Fruit fly (Drosophila melanogaster) whole organism, embryonic: ENCODE results near the gene CG34126.

Experiments
- CG11085 ChIP-seq: fragments of 200-800 bp; sonication (Bioruptor generic); IDR thresholded peaks from 2 replicates; pipeline ENCODE4 v1.3.6; 2022; ENCODE audit warnings: missing biosample characterization, missing genetic modification characterization
- CG11560 ChIP-seq: fragments of 200-800 bp; sonication (Bioruptor generic); IDR thresholded peaks from 3 replicates; pipeline ENCODE4 v1.3.6; 2022; ENCODE audit warnings: missing biosample characterization, missing genetic modification characterization
- CG11695 ChIP-seq: fragments of 200-800 bp; sonication (Bioruptor generic); IDR thresholded peaks from 3 replicates; pipeline ENCODE4 v1.3.6; 2022; ENCODE audit warnings: missing biosample characterization, missing genetic modification characterization
- CG12104 ChIP-seq: fragments of 200-800 bp; sonication (Bioruptor generic); optimal IDR thresholded peaks from 3 replicates; lab custom pipeline; 2016; ENCODE audit warnings: missing biosample characterization, missing genetic modification characterization
- CG12236 ChIP-seq: fragments of 200-800 bp; sonication (Bioruptor generic); optimal IDR thresholded peaks from 2 replicates; lab custom pipeline; 2016; ENCODE audit warnings: missing biosample characterization, missing genetic modification characterization
- CG12299 ChIP-seq: fragments of 200-800 bp; sonication (Bioruptor generic); optimal IDR thresholded peaks from 2 replicates; lab custom pipeline; 2018; ENCODE audit warnings: missing biosample characterization, mild to moderate bottlenecking, missing genetic modification characterization
- CG15073 ChIP-seq: fragments of 200-800 bp; sonication (Bioruptor generic); optimal IDR thresholded peaks from 2 replicates; lab custom pipeline; 2016; ENCODE audit warnings: missing biosample characterization, missing genetic modification characterization
- CG16815 ChIP-seq: fragments of 200-800 bp; sonication (Bioruptor generic); optimal IDR thresholded peaks from 3 replicates; lab custom pipeline; 2017; ENCODE audit warnings: missing biosample characterization, mild to moderate bottlenecking, missing genetic modification characterization
- CG18619 ChIP-seq: fragments of 200-800 bp; sonication (Bioruptor generic); optimal IDR thresholded peaks from 3 replicates; lab custom pipeline; 2017; ENCODE audit warnings: missing biosample characterization, mild to moderate bottlenecking, missing genetic modification characterization
- CG2116 ChIP-seq: fragments of 200-800 bp; sonication (Bioruptor generic); optimal IDR thresholded peaks from 3 replicates; lab custom pipeline; 2018; ENCODE audit warnings: missing biosample characterization, mild to moderate bottlenecking, missing genetic modification characterization
- CG3163 ChIP-seq: fragments of 200-800 bp; sonication (Bioruptor generic); optimal IDR thresholded peaks from 3 replicates; lab custom pipeline; 2016; ENCODE audit warnings: missing biosample characterization, missing genetic modification characterization
- CG5245 ChIP-seq: fragments of 200-800 bp; sonication (Bioruptor generic); optimal IDR thresholded peaks from 3 replicates; lab custom pipeline; 2016; ENCODE audit warnings: missing biosample characterization, missing genetic modification characterization
- CG7372 ChIP-seq: fragments of 200-800 bp; sonication (Bioruptor generic); IDR thresholded peaks from 2 replicates; pipeline ENCODE4 v1.3.6; 2022; ENCODE audit warnings: missing biosample characterization, missing genetic modification characterization
- CG7987 ChIP-seq: fragments of 200-800 bp; sonication (Bioruptor generic); optimal IDR thresholded peaks from 2 replicates; lab custom pipeline; 2018; ENCODE audit warnings: missing biosample characterization, mild to moderate bottlenecking, missing genetic modification characterization, moderate library complexity
- CG9727 ChIP-seq: fragments of 200-800 bp; sonication (Bioruptor generic); optimal IDR thresholded peaks from 3 replicates; lab custom pipeline; 2017; ENCODE audit warnings: missing biosample characterization, mild to moderate bottlenecking, missing genetic modification characterization
- Dll ChIP-seq: fragments of 200-800 bp; sonication (Bioruptor generic); IDR thresholded peaks from 4 replicates; pipeline ENCODE4 v1.3.6; 2022; ENCODE audit warnings: missing biosample characterization, missing genetic modification characterization; ENCODE audit not compliant: partially characterized antibody
- Doc2 ChIP-seq: fragments of 200-800 bp; sonication (Bioruptor generic); IDR thresholded peaks from 2 replicates; pipeline ENCODE4 v1.3.6; 2022; ENCODE audit warnings: missing biosample characterization, missing genetic modification characterization
- E2f1 ChIP-seq: fragments of 200-800 bp; sonication (Bioruptor generic); IDR thresholded peaks from 2 replicates; pipeline ENCODE4 v1.3.6; 2022; ENCODE audit warnings: missing biosample characterization, missing genetic modification characterization
- Eip74EF ChIP-seq, 2 experiments: fragments of 200-800 bp in 1 of 2; fragments of >200 bp in 1 of 2; sonication (Bioruptor generic) in 1 of 2; optimal IDR thresholded peaks; 2 replicates each; lab custom pipeline; 2017 to 2019; ENCODE audit warnings: missing biosample characterization in 2 of 2, missing genetic modification characterization in 2 of 2, mild to moderate bottlenecking in 1 of 2, moderate library complexity in 1 of 2
- Fer1 ChIP-seq: fragments of 200-800 bp; sonication (Bioruptor generic); optimal IDR thresholded peaks from 2 replicates; lab custom pipeline; 2017; ENCODE audit warnings: missing biosample characterization, mild to moderate bottlenecking, missing genetic modification characterization
- GATAe ChIP-seq: fragments of 200-800 bp; sonication (Bioruptor generic); conservative IDR thresholded peaks from 2 replicates; pipeline ENCODE4 v1.3.6; 2022; ENCODE audit warnings: missing biosample characterization, missing genetic modification characterization
- HHEX ChIP-seq: fragments of 200-800 bp; sonication (Bioruptor generic); optimal IDR thresholded peaks from 3 replicates; lab custom pipeline; 2017; ENCODE audit warnings: missing biosample characterization, mild to moderate bottlenecking, missing genetic modification characterization, missing genetic modification reagents
- HmgZ ChIP-seq: fragments of 200-800 bp; sonication (Bioruptor generic); optimal IDR thresholded peaks from 2 replicates; lab custom pipeline; 2018; ENCODE audit warnings: missing biosample characterization, mild to moderate bottlenecking, missing genetic modification characterization
- NK7.1 ChIP-seq: fragments of 200-800 bp; sonication (Bioruptor generic); optimal IDR thresholded peaks from 3 replicates; lab custom pipeline; 2016; ENCODE audit warnings: missing biosample characterization, missing genetic modification characterization
- Neu2 ChIP-seq: fragments of 200-800 bp; sonication (Bioruptor generic); optimal IDR thresholded peaks from 3 replicates; lab custom pipeline; 2016; ENCODE audit warnings: missing biosample characterization, missing genetic modification characterization, borderline replicate concordance
- Nf-YA ChIP-seq: fragments of 200-800 bp; sonication (Bioruptor generic); IDR thresholded peaks from 2 replicates; pipeline ENCODE4 v1.3.6; 2022; ENCODE audit warnings: missing biosample characterization, missing genetic modification characterization
- TFAM ChIP-seq: fragments of 200-800 bp; sonication (Bioruptor generic); optimal IDR thresholded peaks from 2 replicates; lab custom pipeline; 2017; ENCODE audit warnings: missing biosample characterization, missing genetic modification characterization, inconsistent platforms
- abd-A ChIP-seq: fragments of 200-800 bp; sonication (Bioruptor generic); optimal IDR thresholded peaks from 3 replicates; lab custom pipeline; 2019; ENCODE audit warnings: missing biosample characterization, mild to moderate bottlenecking, missing genetic modification characterization, moderate library complexity
- bab2 ChIP-seq: fragments of 200-800 bp; sonication (Bioruptor generic); optimal IDR thresholded peaks from 2 replicates; lab custom pipeline; 2016; ENCODE audit warnings: missing biosample characterization, missing genetic modification characterization
- bcd ChIP-seq: fragments of 200-800 bp; sonication (Bioruptor generic); optimal IDR thresholded peaks from 2 replicates; lab custom pipeline; 2017; ENCODE audit warnings: missing biosample characterization, mild to moderate bottlenecking, missing genetic modification characterization
- chm ChIP-seq: fragments of 200-800 bp; sonication (Bioruptor generic); IDR thresholded peaks from 2 replicates; pipeline ENCODE4 v1.3.6; 2022; ENCODE audit warnings: missing biosample characterization, missing genetic modification characterization
- ci ChIP-seq: fragments of 200-800 bp; sonication (Bioruptor generic); IDR thresholded peaks from 3 replicates; pipeline ENCODE4 v1.3.6; 2022; ENCODE audit warnings: missing biosample characterization, missing genetic modification characterization
- dmrt99B ChIP-seq: fragments of 200-800 bp; sonication (Bioruptor generic); optimal IDR thresholded peaks from 2 replicates; lab custom pipeline; 2018; ENCODE audit warnings: missing biosample characterization, mild to moderate bottlenecking, missing genetic modification characterization, moderate library complexity
- esg ChIP-seq: fragments of 200-800 bp; sonication (Bioruptor generic); conservative IDR thresholded peaks from 2 replicates; pipeline ENCODE4 v1.3.6; 2022; ENCODE audit warnings: missing biosample characterization, missing genetic modification characterization
- fd3F ChIP-seq: fragments of 200-800 bp; sonication (Bioruptor generic); optimal IDR thresholded peaks from 2 replicates; lab custom pipeline; 2018; ENCODE audit warnings: missing biosample characterization, mild to moderate bottlenecking, missing genetic modification characterization, moderate library complexity
- gcm2 ChIP-seq: fragments of 200-800 bp; sonication (Bioruptor generic); optimal IDR thresholded peaks from 2 replicates; lab custom pipeline; 2016; ENCODE audit warnings: missing biosample characterization, missing genetic modification characterization
- gro ChIP-seq: fragments of 200-800 bp; sonication (Bioruptor generic); optimal IDR thresholded peaks from 2 replicates; lab custom pipeline; 2016; ENCODE audit warnings: missing biosample characterization, missing genetic modification characterization
- h ChIP-seq: fragments of >200 bp; optimal IDR thresholded peaks from 2 replicates; lab custom pipeline; 2017
- ham ChIP-seq: fragments of 200-800 bp; sonication (Bioruptor generic); IDR thresholded peaks from 2 replicates; pipeline ENCODE4 v1.3.6; 2022; ENCODE audit warnings: missing biosample characterization, missing genetic modification characterization
- hkb ChIP-seq, 2 experiments: fragments of 200-800 bp in 1 of 2; fragments of >200 bp in 1 of 2; sonication (Bioruptor generic) in 1 of 2; IDR thresholded peaks in 1 of 2; optimal IDR thresholded peaks in 1 of 2; 2 replicates each; pipeline versions ENCODE4 v1.3.6 to Lab custom; 2017 to 2022; ENCODE audit warnings: missing biosample characterization in 1 of 2, missing genetic modification characterization in 1 of 2
- kni ChIP-seq: fragments of 200-800 bp; sonication (Bioruptor generic); optimal IDR thresholded peaks from 3 replicates; lab custom pipeline; 2017; ENCODE audit warnings: mild to moderate bottlenecking, missing biosample characterization, missing genetic modification reagents, missing genetic modification characterization
- lmd ChIP-seq: fragments of 200-800 bp; sonication (Bioruptor generic); IDR thresholded peaks from 2 replicates; pipeline ENCODE4 v1.3.6; 2022; ENCODE audit warnings: missing biosample characterization, missing genetic modification characterization
- mam ChIP-seq: fragments of 200-800 bp; sonication (Bioruptor generic); optimal IDR thresholded peaks from 3 replicates; lab custom pipeline; 2016; ENCODE audit warnings: missing biosample characterization, missing genetic modification characterization
- pan ChIP-seq, 4 experiments: fragments of >200 bp in 3 of 4; fragments of 200-800 bp in 1 of 4; sonication (Bioruptor generic) in 1 of 4; optimal IDR thresholded peaks in 3 of 4; IDR thresholded peaks in 1 of 4; 2 replicates each; pipeline versions ENCODE4 v1.3.6 to Lab custom; 2017 to 2022; ENCODE audit warnings: missing biosample characterization in 2 of 4, missing genetic modification characterization in 2 of 4, mixed read lengths in 1 of 4
- pros ChIP-seq: fragments of 200-800 bp; sonication (Bioruptor generic); optimal IDR thresholded peaks from 3 replicates; lab custom pipeline; 2019; ENCODE audit warnings: missing biosample characterization, mild to moderate bottlenecking, missing genetic modification characterization, moderate library complexity
- sima ChIP-seq: fragments of 200-800 bp; sonication (Bioruptor generic); optimal IDR thresholded peaks from 2 replicates; lab custom pipeline; 2016; ENCODE audit warnings: missing biosample characterization, missing genetic modification characterization
- slp2 ChIP-seq: fragments of 200-800 bp; sonication (Bioruptor generic); optimal IDR thresholded peaks from 2 replicates; lab custom pipeline; 2016; ENCODE audit warnings: missing biosample characterization, missing genetic modification characterization
- sob ChIP-seq: fragments of 200-800 bp; sonication (Bioruptor generic); IDR thresholded peaks from 2 replicates; pipeline ENCODE4 v1.3.6; 2022; ENCODE audit warnings: missing biosample characterization, missing genetic modification characterization
- unc-4 ChIP-seq: fragments of 200-800 bp; sonication (Bioruptor generic); IDR thresholded peaks from 2 replicates; pipeline ENCODE4 v1.3.6; 2022; ENCODE audit warnings: missing biosample characterization, missing genetic modification characterization; ENCODE audit not compliant: partially characterized antibody
- zen2 ChIP-seq: fragments of 200-800 bp; sonication (Bioruptor generic); IDR thresholded peaks from 3 replicates; pipeline ENCODE4 v1.3.6; 2022; ENCODE audit warnings: missing biosample characterization, missing genetic modification characterization; ENCODE audit not compliant: partially characterized antibody

Gene CG34126

dm6 chr2L:5010784-5011260 lies 29.4 kb downstream of the CG34126 start, which contains the start of the genes CG31917, Tfb5 and SelT (continued):
- TF ChIP-seq E2f1 (GFP tag; lab: Robert Waterston, UW) (no peak), Nf-YA (no peak), lmd (GFP tag; lab: Robert Waterston, UW) (0 out of 2 replicates have a peak, but pooled peaks have one; percentile 16), Doc2 (no peak), CG18619 (GFP tag; lab: Kevin White, UChicago) (no peak), pros (GFP tag; lab: Kevin White, UChicago) (no peak), CG9727 (GFP tag; lab: Kevin White, UChicago) (peak; percentile 45), TFAM (GFP tag; lab: Kevin White, UChicago) (no peak), CG5245 (GFP tag; lab: Kevin White, UChicago) (no peak), bcd (GFP tag; lab: Kevin White, UChicago) (peak; percentile 32), h (lab: Kevin White, UChicago) (no peak), esg (GFP tag; lab: Robert Waterston, UW) (no peak), CG7987 (GFP tag; lab: Kevin White, UChicago) (no peak), CG11560 (no peak), kni (GFP tag; lab: Kevin White, UChicago) (no peak), hkb (optimal IDR thresholded peaks at IDR 0.05; lab: Kevin White, UChicago) (no peak), hkb (GFP tag; IDR thresholded peaks at IDR 0.05; lab: Robert Waterston, UW) (0 out of 2 replicates have a peak, but pooled peaks have one; percentile 15), zen2 (GFP tag; lab: Robert Waterston, UW) (peak; percentile 28; the same call in 2 of the 3 replicates), slp2 (GFP tag; lab: Kevin White, UChicago) (no peak), bab2 (GFP tag; lab: Kevin White, UChicago) (peak; percentile 70), CG2116 (GFP tag; lab: Kevin White, UChicago) (peak; percentile 56), gcm2 (GFP tag; lab: Kevin White, UChicago) (no peak), ci (GFP tag; lab: Robert Waterston, UW) (no peak), dmrt99B (tag; lab: Kevin White, UChicago) (no peak), NK7.1 (GFP tag; lab: Kevin White, UChicago) (no peak), CG11695 (GFP tag; lab: Robert Waterston, UW) (no peak), abd-A (tag; lab: Kevin White, UChicago) (no peak), Dll (GFP tag; lab: Robert Waterston, UW) (peak; percentile 89), ham (no peak), CG12299 (peak; percentile 59), sob (GFP tag; lab: Robert Waterston, UW) (peak; percentile 32; the same call in 1 of the 2 replicates), Neu2 (GFP tag; lab: Kevin White, UChicago) (no peak), sima (GFP tag; lab: Kevin White, UChicago) (no peak), pan (optimal IDR thresholded peaks at IDR 0.05; lab: Kevin White, UChicago) (no peak), pan (GFP tag; optimal IDR thresholded peaks at IDR 0.05 in 1 of 2, IDR thresholded peaks at IDR 0.05 in 1 of 2) (no peak), CG12104 (GFP tag; lab: Kevin White, UChicago) (peak; percentile 40), chm (no peak), mam (GFP tag; lab: Kevin White, UChicago) (peak; percentile 68), CG12236 (no peak), CG11085 (GFP tag; lab: Robert Waterston, UW) (no peak), CG3163 (peak; percentile 2), CG15073 (GFP tag; lab: Kevin White, UChicago) (no peak), HmgZ (tag; lab: Kevin White, UChicago) (peak; percentile 76), Eip74EF (GFP tag; optimal IDR thresholded peaks at IDR 0.05; lab: Kevin White, UChicago) (peak in 1 of 2 experiments; percentile 4), gro (GFP tag; lab: Kevin White, UChicago) (peak; percentile 45), CG7372 (GFP tag; lab: Robert Waterston, UW) (0 out of 2 replicates have a peak, but pooled peaks have one; percentile 21), fd3F (GFP tag; lab: Kevin White, UChicago) (peak; percentile 54), CG16815 (no peak), GATAe (GFP tag; lab: Robert Waterston, UW) (no peak), unc-4 (GFP tag; lab: Robert Waterston, UW) (peak; percentile 79), HHEX (GFP tag; lab: Kevin White, UChicago) (peak; percentile 25), Fer1 (no peak)
